Worm (Caenorhabditis elegans) whole organism, early embryonic: ENCODE data around the gene aip-1.

Experiments
- B0310.2 ChIP-seq: sonication (generic microtip); optimal IDR thresholded peaks from 2 replicates; lab custom pipeline; 2016; ENCODE audit warnings: mild to moderate bottlenecking, missing genetic modification characterization, missing compliant biosample characterization
- F13C5.2 ChIP-seq: sonication (generic microtip); optimal IDR thresholded peaks from 2 replicates; lab custom pipeline; 2017; ENCODE audit warnings: mild to moderate bottlenecking, missing genetic modification characterization, inconsistent platforms, missing compliant biosample characterization
- aly-1 ChIP-seq: sonication (generic microtip); optimal IDR thresholded peaks from 2 replicates; lab custom pipeline; 2016; ENCODE audit warnings: missing genetic modification characterization, missing compliant biosample characterization
- ama-1 ChIP-seq: fragments of 150-350 bp; optimal IDR thresholded peaks from 2 replicates; lab custom pipeline; 2014
- ceh-13 ChIP-seq: fragments of 200-800 bp; sonication (Bioruptor generic); optimal IDR thresholded peaks from 2 replicates; lab custom pipeline; 2018; ENCODE audit warnings: mild to moderate bottlenecking, missing genetic modification characterization, missing compliant biosample characterization
- ceh-36 ChIP-seq: sonication (generic microtip); optimal IDR thresholded peaks from 2 replicates; lab custom pipeline; 2016; ENCODE audit warnings: missing genetic modification characterization, inconsistent platforms, missing compliant biosample characterization
- ets-7 ChIP-seq: sonication (generic microtip); optimal IDR thresholded peaks from 2 replicates; lab custom pipeline; 2016; ENCODE audit warnings: missing genotype, missing genetic modification characterization, missing compliant biosample characterization
- flt-1 ChIP-seq: fragments of 200-800 bp; sonication (Bioruptor generic); IDR thresholded peaks from 2 replicates; pipeline ENCODE4 v1.3.6; 2022; ENCODE audit warnings: missing genetic modification characterization, missing compliant biosample characterization
- hmbx-1 ChIP-seq: sonication (generic microtip); optimal IDR thresholded peaks from 2 replicates; lab custom pipeline; 2016; ENCODE audit warnings: mild to moderate bottlenecking, missing genetic modification characterization, missing compliant biosample characterization
- hmg-4 ChIP-seq: fragments of 200-800 bp; sonication (Bioruptor generic); optimal IDR thresholded peaks from 2 replicates; lab custom pipeline; 2018; ENCODE audit warnings: mild to moderate bottlenecking, missing genetic modification characterization, missing compliant biosample characterization
- hnd-1 ChIP-seq: sonication (generic microtip); optimal IDR thresholded peaks from 2 replicates; lab custom pipeline; 2016; ENCODE audit warnings: missing genetic modification characterization, missing compliant biosample characterization
- pes-1 ChIP-seq: fragments of 200-800 bp; sonication (Bioruptor generic); IDR thresholded peaks from 2 replicates; pipeline ENCODE4 v1.3.6; 2022; ENCODE audit warnings: missing genetic modification reagents, missing genetic modification characterization, missing compliant biosample characterization
- scrt-1 ChIP-seq: fragments of 200-800 bp; sonication (Bioruptor generic); IDR thresholded peaks from 2 replicates; pipeline ENCODE4 v1.3.6; 2022; ENCODE audit warnings: missing genetic modification characterization, missing compliant biosample characterization
- sea-1 ChIP-seq: fragments of 200-800 bp; sonication (Bioruptor generic); conservative IDR thresholded peaks from 2 replicates; pipeline ENCODE4 v1.3.6; 2022; ENCODE audit warnings: missing genetic modification characterization, missing compliant biosample characterization
- tbx-11 ChIP-seq: fragments of 200-800 bp; sonication (Bioruptor generic); IDR thresholded peaks from 2 replicates; pipeline ENCODE4 v1.3.6; 2022; ENCODE audit warnings: missing genetic modification characterization, missing compliant biosample characterization
- tbx-37 ChIP-seq: fragments of 200-800 bp; sonication (Bioruptor generic); conservative IDR thresholded peaks from 2 replicates; pipeline ENCODE4 v1.3.6; 2022; ENCODE audit warnings: missing genetic modification reagents, missing genetic modification characterization, missing compliant biosample characterization
- tra-4 ChIP-seq: sonication (generic microtip); optimal IDR thresholded peaks from 2 replicates; lab custom pipeline; 2017; ENCODE audit warnings: missing genetic modification characterization, missing compliant biosample characterization

Gene aip-1

DNA sequence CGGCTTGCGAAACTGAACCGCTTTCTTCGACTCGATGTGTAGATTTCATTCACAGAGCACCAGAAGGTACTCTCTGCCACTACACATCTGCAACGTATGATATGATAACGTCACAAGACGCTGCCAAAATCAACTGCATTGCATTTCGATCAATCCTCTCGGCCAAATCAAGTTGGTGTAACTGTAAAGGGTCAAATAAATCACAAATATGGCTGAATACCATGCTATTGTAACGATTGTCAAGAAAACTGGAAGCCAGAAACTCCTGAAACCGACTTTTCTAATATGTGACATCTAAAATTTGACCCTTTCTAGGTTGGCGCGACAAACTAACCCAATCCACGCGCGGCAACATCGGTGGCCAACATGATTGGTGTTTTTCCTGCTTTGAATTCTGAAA lies 2.1 kb upstream of the aip-1 start:
- no peak for TF ChIP-seq sea-1 (GFP tag; lab: Robert Waterston, UW)
- TF ChIP-seq tra-4 (tag; lab: Kevin White, UChicago): no peak
- no peak for TF ChIP-seq hmg-4 (GFP tag; lab: Kevin White, UChicago)
- no peak for TF ChIP-seq tbx-37
- no peak for TF ChIP-seq tbx-11
- TF ChIP-seq ama-1 (lab: Kevin White, UChicago): no peak
- TF ChIP-seq B0310.2: no peak
- no peak for TF ChIP-seq hmbx-1 (tag; lab: Kevin White, UChicago)
- TF ChIP-seq hnd-1: no peak
- no peak for TF ChIP-seq F13C5.2 (tag; lab: Kevin White, UChicago)
- no peak for TF ChIP-seq aly-1 (tag; lab: Kevin White, UChicago)
- TF ChIP-seq pes-1 (GFP tag; lab: Robert Waterston, UW): no peak
- no peak for TF ChIP-seq ceh-36 (tag; lab: Kevin White, UChicago)
- no peak for TF ChIP-seq flt-1 (GFP tag; lab: Robert Waterston, UW)
- no peak for TF ChIP-seq scrt-1 (GFP tag; lab: Robert Waterston, UW)
- TF ChIP-seq ceh-13: no peak
- TF ChIP-seq ets-7: no peak

DNA sequence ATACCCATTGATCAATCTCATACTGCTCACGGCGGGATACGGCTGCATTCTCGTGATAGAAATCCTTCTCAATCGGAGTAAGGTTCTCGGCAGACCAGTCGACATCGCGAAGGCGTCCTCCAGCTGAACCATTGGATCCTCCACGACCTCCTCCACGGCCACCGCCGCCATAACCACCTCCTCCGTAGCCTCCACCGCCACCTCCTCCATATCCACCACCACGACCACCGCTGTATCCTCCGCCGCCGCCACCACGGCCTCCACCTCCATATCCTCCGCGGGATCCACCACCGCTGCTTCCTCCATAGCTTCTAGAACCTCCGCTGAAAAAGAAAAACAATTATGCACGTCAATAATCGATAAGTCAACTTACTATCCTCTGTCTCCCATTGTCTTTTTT lies 706 bp upstream of the aip-1 start:
- TF ChIP-seq ceh-13 (no peak), scrt-1 (GFP tag; lab: Robert Waterston, UW) (peak; percentile 38; the same call in 1 of the 2 replicates)

DNA sequence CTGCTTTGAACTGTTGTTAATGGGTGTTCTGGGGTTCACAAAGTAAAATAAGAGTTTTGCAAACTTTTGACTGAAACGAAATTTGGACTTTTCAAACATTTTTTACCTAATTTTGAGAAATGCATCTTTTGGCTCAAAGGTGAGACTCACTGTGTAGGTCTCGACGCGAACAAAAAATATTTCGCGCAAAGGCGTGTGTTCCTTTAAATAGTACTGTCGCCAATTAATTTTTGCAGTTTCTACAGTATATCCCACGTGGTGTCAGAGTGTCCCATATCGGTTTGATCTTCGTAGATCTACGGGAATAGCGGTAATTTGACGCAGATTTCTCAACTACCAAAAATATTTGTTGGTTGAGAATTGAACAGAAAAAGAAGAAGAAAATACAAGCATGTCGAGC lies 1.5 kb downstream of the aip-1 start:
- TF ChIP-seq ets-7 (no peak), hmbx-1 (tag; lab: Kevin White, UChicago) (no peak), tbx-11 (no peak), aly-1 (tag; lab: Kevin White, UChicago) (no peak), tra-4 (tag; lab: Kevin White, UChicago) (no peak), B0310.2 (no peak), pes-1 (GFP tag; lab: Robert Waterston, UW) (no peak)

DNA sequence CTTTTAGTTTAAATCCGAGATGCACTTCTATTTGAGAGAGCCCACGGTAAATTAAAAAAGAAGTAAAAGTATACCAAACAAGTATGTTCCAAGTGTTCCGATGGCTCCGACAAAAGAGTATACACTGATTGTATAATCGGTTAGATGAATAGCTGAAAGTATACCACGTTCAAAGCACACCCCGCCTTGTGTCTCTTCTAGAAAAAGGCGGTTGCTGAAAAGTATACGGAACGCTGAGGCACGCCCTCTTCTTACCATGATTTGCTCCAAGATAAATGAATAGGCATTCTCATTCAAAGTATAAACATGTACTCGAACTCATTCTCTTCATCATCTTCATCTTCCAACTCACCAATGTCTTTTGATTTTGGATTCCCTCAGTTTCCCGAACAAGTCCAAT lies 2.3 kb downstream of the aip-1 start, which contains the start of gene end-3:
end-3 (plus strand) TSS at position 301 of the 400 bp plus-strand sequence.
- TF ChIP-seq pes-1 (GFP tag; lab: Robert Waterston, UW): no peak

DNA sequence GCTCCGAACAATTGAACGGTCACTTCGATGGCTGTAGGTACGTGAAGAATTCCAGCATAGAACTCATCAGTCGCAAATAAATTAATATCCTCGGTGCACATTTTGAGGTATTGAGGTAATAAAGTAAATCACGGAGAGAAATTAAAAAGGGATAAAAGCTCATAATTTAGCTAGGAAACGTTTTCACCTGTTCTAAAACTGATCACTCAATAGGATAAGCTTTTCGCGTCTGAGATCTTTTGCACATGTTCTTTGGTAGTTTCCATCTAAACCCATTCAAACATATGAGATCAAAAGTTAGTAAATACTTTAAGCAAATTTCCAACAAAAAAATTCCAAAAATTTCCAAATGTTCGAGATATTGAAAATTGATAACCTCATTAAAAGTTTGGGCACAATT lies 5.3 kb downstream of the aip-1 start, which contains the start of gene srh-308:
srh-308 (minus strand) TSS at position 101 of the 400 bp plus-strand sequence.
- no peak for TF ChIP-seq sea-1 (GFP tag; lab: Robert Waterston, UW)

DNA sequence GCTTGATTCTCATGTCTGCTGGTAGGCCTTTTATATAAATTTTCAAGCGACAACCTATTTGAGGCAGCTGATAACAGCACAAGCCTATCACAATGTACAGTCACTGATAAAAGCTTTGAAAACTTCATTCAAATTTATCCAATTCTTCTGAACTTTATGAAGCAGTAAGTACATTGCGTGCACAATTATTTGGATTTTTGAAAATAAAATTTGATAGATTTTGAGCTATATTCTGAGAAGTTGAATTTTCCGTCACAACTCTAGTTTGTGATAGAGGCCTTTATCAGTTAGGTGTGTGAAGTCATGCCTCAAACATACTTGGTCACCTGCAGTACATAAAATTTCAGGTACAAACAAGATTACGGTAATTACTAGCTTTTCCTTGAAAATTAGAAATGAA lies 6.5 kb downstream of the aip-1 start, which contains the start of the genes mtl-2 and T08G5.1:
mtl-2 (minus strand) TSS at position 34 of the 400 bp plus-strand sequence.
T08G5.1 (plus strand) TSS at position 127 of the 400 bp plus-strand sequence.
- TF ChIP-seq hmg-4 (GFP tag; lab: Kevin White, UChicago): no peak
- TF ChIP-seq tbx-37: no peak
- no peak for TF ChIP-seq pes-1 (GFP tag; lab: Robert Waterston, UW)
- TF ChIP-seq sea-1 (GFP tag; lab: Robert Waterston, UW): no peak
- TF ChIP-seq B0310.2: no peak

DNA sequence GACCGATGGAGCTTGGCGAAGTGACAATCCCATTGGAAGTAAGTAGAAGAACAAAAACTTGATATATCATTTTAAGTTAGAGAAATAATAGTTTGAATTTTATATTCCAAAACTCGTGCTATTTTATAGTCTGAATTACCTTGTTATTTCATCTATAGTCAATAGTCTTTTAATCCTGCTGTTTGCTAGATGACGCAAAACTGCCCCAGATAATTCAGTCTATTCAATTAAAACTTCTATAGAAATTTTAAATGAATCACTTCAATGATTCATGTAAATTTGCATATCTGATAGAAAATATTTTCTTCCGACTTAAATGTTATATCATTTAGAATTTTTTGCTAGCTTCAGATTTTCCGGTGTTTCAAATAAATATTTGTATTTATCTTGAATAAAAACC lies 10.9 kb downstream of the aip-1 start, which contains the start of gene T08G5.15:
T08G5.15 (minus strand) TSS at position 101 of the 400 bp plus-strand sequence.
- no peak for TF ChIP-seq ets-7
- no peak for TF ChIP-seq B0310.2
- TF ChIP-seq hnd-1: no peak

DNA sequence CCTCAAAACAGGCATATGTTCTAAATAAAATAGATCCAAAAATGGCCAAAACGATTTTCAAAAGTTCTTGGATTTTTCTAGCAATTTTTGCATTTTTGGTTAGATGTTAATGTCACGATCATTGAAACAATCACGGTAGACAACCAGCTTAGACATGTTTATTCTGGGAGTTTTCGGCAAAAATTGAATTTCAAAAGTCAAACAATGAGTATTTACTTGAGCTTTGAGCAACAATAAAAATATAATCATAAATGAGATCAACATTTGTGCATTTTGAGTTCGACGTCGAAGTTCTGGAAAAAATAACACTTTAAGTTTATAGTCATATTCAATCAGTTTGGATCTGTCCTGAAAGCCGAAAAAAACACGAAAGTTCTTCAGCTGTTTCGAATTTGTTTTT lies 14.1 kb downstream of the aip-1 start, which contains the start of gene T08G5.2:
T08G5.2 (minus strand) TSS at position 101 of the 400 bp plus-strand sequence.
- TF ChIP-seq B0310.2: no peak

DNA sequence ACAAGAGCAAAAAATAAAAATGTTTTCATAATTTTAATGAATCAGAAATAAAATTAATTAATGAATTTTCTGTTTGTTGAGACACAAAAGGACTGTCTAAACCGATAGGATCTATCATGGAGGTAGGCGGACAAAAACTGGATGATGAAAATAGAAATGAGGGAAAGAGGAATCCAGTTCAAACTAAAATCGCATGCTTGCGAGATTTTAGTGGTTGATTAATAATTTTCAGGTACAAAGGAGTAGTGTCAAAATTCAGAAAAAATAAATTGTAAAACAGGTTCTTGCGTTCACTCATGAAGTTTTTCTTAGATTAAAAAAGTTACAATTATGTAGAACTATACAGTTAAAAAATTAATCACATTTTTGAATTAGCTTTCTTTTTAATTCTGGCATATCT lies 15.3 kb downstream of the aip-1 start, which contains the start of gene T08G5.3:
T08G5.3 (minus strand) TSS at position 101 of the 400 bp plus-strand sequence.
- TF ChIP-seq tbx-37 (no peak), hmbx-1 (tag; lab: Kevin White, UChicago) (no peak), B0310.2 (no peak), pes-1 (GFP tag; lab: Robert Waterston, UW) (no peak), F13C5.2 (tag; lab: Kevin White, UChicago) (no peak)

DNA sequence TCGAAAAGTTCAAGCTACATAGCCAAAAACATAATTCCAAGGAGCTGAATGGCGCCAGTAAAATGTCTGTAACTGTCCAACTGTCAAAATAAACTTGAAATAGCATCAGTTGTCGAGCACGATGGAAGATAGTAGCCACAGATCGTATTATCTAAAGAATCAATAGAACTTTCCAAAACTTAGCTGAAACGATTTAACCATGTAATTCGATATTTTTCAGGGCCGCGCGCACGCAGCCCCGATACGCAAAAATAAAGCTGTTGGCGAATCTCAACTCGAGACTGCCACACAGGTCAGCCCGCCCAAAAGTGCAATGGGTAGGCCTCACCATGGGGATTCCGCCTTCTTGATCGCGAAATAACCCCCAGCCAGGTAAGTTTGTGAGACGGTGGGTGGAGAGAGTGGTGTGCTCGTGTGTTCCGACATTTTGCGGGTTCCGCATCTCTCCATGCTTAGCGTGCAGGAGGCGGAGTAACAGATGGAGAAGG lies 16.2 kb downstream of the aip-1 start:
- TF ChIP-seq sea-1 (GFP tag; lab: Robert Waterston, UW) (peak; percentile 72; the same call in 1 of the 2 replicates), B0310.2 (peak; percentile 2), hmg-4 (GFP tag; lab: Kevin White, UChicago) (peak; percentile 41), hmbx-1 (tag; lab: Kevin White, UChicago) (no peak), tbx-11 (0 out of 2 replicates have a peak, but pooled peaks have one; percentile 32), aly-1 (tag; lab: Kevin White, UChicago) (peak; percentile 36), flt-1 (GFP tag; lab: Robert Waterston, UW) (no peak), ama-1 (lab: Kevin White, UChicago) (peak; percentile 86), F13C5.2 (tag; lab: Kevin White, UChicago) (no peak)
